Worm (Caenorhabditis elegans) whole organism, dauer: ENCODE results near the gene T05A7.13.
"Not testable (repeated sequence)": the region's sequence is repeated elsewhere in the genome, so short reads cannot be mapped to it uniquely, and the experiment has no call there.

ENCODE experiments used
- unc-62 ChIP-seq: sonication (generic microtip); optimal IDR thresholded peaks from 2 replicates; lab custom pipeline; 2017; ENCODE audit warnings: missing biosample characterization, missing genetic modification reagents, missing genetic modification characterization

The T05A7.13 gene

DNA sequence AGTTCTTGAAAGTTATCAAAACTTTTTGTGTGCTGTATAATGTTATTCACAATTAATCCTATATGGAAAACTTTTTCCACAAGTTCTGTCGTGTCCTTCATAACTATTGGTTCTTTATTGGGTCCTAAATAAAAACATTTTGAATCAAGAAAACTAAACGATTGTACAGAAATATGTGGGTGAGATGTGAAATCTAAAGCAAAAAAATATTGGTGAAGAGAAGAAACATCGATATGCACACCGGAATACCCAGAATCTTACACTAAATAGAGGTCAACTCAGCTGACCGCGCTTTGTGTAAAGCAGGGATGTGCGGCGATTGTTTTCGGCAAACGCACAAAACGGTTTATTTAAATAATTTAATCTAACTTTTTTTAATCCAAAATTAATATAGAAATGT is at the start of gene T05A7.13:
T05A7.13 (minus strand) TSS at position 101 of the 400 bp plus-strand sequence.
- no peak for TF ChIP-seq unc-62 (GFP tag; lab: Kevin White, UChicago)

DNA sequence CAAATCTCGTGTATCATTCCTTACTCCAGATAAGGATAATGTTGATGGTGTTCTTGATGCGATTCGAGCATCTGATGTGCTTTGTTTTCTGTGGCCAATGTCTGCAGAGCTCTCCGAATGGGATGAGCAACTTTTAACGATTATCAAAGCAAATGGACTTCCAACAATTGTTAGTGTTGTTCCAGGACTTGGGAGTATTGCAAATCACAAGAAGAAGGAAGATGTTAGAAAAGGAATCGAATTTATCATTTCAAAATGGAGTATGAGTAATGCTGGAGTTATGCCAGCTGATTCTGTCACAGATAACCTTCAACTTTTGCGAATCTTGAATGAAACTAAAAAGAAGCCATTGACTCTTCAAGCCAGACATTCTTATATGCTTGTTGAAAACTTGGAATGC is 49.6 kb upstream of the T05A7.13 start:
- TF ChIP-seq unc-62 (GFP tag; lab: Kevin White, UChicago), result no peak

DNA sequence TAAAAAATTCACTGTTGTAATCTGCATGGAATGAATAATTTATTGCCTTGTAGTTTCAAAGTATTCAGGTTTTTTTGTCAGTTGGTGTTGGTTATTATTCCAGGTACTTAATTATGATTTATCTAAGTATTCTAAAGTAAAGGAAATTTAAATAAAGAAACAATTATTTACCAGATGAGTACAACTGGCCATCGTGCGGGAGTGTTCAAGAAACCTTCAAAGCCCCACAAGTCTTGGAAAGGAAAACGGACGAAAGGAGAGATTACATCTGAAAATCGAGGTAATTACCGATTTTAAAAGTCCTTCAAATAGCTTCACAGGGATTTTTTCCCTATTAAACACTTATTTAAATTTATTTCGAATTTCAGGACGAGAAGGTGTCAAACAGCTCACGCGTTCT is 48.9 kb upstream of the T05A7.13 start, which contains the start of gene tag-151:
tag-151 (plus strand) TSS at position 158 of the 400 bp plus-strand sequence.
- TF ChIP-seq unc-62 (GFP tag; lab: Kevin White, UChicago), result no peak

ce11 chrII:4706359-4706871 is 45.2 kb upstream of the T05A7.13 start, which contains the start of the genes F10G7.9 and tsn-1:
Gene F10G7.9, minus strand, starts transcription at chrII:4706485.
Gene tsn-1, plus strand, starts transcription at chrII:4706821.
- no peak for TF ChIP-seq unc-62 (GFP tag; lab: Kevin White, UChicago)

ce11 chrII:4703011-4703410 is 41.8 kb upstream of the T05A7.13 start:
- TF ChIP-seq unc-62 (GFP tag; lab: Kevin White, UChicago), result no peak

DNA sequence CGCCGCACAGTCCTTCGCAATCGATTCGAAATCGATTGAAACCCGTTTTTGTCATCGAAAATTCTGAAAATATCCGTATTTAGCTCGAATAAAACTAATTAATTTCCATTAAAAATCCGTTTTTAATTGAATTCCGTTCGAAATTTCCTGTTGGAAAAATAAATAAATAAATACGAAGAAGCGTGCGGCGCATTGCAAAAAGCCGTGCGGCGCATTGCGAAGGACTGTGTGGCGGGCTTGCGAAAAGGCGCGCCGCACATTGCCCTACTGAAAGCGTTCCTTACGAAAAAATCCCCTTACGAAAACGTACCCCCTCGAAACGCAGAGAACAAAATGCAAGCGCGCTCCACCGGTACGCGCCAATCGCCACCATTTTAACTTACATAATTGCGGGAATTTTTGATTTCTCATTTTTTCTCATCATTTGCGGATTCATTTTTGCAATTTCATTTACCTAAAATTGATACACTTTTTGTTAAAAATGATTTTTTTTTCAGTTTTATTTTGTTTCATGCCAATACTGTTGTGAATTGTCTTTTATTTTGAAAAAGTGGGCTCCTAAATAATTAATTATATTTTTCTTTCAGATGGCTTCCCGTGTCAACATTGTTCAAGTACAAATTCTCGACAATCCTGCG is 40.4 kb upstream of the T05A7.13 start, which contains the start of gene unc-85:
unc-85 (plus strand) TSS at position 588 of the 638 bp plus-strand sequence.
- not testable (repeated sequence) for TF ChIP-seq unc-62 (GFP tag; lab: Kevin White, UChicago)

- TF ChIP-seq unc-62 (GFP tag; lab: Kevin White, UChicago), result no peak
Observed at ce11 chrII:4698266-4698771, 37.1 kb upstream of the T05A7.13 start, which contains the start of the genes rpn-5 and scc-1. Gene rpn-5, minus strand, starts transcription at chrII:4698427. Gene scc-1, plus strand, starts transcription at chrII:4698721.

- TF ChIP-seq unc-62 (GFP tag; lab: Kevin White, UChicago), result no peak
Observed at ce11 chrII:4696055-4696454, 34.9 kb upstream of the T05A7.13 start.

DNA sequence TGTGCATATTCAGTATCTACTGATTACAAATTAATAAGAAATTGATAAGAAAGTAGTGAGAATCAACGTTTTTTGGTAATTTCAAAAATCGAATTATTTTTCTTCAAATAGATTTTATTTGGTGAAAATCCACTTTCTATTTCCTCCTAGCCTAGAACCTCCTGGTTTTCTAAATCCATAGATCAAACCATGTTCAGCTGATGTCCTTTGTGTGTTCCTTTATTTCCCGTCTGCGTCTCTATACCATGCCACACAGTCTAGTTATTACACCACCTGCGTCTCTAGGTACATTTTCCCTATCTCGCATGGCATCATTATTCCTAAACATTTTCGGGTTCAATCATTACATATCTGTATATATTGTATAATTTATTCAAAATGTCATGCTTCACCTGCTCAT is 32.0 kb upstream of the T05A7.13 start, which contains the start of gene F10G7.5:
F10G7.5 (plus strand) TSS at position 286 of the 400 bp plus-strand sequence.
- TF ChIP-seq unc-62 (GFP tag; lab: Kevin White, UChicago), result no peak

ce11 chrII:4689477-4689876 is 28.3 kb upstream of the T05A7.13 start, which contains the start of gene F10G7.12:
Gene F10G7.12, plus strand, starts transcription at chrII:4689777.
- TF ChIP-seq unc-62 (GFP tag; lab: Kevin White, UChicago), result no peak

- TF ChIP-seq unc-62 (GFP tag; lab: Kevin White, UChicago), result no peak
Observed at ce11 chrII:4686941-4687340, 25.8 kb upstream of the T05A7.13 start, which contains the start of gene sre-39. Gene sre-39, plus strand, starts transcription at chrII:4687241.

- no peak for TF ChIP-seq unc-62 (GFP tag; lab: Kevin White, UChicago)
Observed at ce11 chrII:4684852-4685251, 23.7 kb upstream of the T05A7.13 start.

DNA sequence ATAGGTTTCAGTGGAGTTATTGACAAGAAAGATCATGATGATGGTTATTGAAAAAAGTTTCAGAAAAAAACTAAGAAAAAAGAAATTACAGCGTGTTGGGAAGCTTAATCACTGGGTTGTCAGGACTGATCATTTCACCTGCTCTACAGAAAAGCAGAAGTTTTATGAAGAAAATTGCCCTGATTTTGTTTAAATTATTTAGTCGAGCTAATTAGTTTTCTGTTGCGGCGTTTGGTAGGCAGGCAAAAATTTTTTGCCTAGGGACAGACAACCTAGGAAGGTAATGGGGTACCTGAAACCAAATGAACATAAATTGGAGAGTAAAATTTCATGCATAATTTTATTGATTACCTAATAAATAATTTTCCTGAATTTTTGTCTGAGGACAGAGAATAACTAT is 22.5 kb upstream of the T05A7.13 start, which contains the start of gene sre-40:
sre-40 (minus strand) TSS at position 101 of the 400 bp plus-strand sequence.
- TF ChIP-seq unc-62 (GFP tag; lab: Kevin White, UChicago), result no peak

DNA sequence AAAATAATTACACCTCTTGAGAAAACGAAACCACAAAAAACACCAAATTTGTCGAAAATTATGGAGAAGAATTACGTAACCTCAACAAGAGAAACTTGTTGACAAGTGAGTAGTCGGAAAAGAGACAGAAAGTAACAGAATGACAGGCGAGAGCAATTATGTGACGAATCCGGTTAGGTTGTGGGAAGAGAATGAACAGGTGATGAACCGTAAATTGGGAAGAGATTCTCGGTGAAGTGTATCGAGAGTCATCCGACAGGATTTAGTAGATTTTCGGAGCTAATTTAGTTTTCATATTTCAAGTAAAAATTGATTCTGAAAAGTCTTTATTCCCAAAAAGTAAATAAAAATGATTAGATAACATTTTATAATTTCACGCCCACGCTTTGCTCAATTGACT is 20.2 kb upstream of the T05A7.13 start, which contains the start of gene T05A7.7:
T05A7.7 (minus strand) TSS at position 101 of the 400 bp plus-strand sequence.
- no peak for TF ChIP-seq unc-62 (GFP tag; lab: Kevin White, UChicago)

- TF ChIP-seq unc-62 (GFP tag; lab: Kevin White, UChicago), result no peak
Observed at ce11 chrII:4677916-4678315, 16.7 kb upstream of the T05A7.13 start, which contains the start of gene T05A7.1. Gene T05A7.1, plus strand, starts transcription at chrII:4678216.

DNA sequence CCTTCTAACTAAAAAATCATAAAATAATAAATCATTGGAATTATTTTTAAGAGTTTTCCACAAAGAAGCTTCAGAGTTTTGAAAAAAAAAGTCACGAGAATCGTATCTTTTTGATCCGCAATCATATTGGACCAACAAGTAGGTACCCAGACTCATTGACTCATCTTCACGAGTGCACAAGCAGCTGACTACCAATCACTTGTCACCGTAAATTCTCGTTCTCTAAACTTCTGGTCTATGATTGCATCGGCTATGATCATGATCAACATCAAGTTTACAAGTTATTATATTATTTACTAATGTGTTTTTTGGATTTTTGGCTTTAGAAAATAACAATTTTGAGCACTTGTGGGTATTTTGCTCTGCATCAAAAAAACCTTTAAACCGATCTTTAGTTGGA is 15.1 kb upstream of the T05A7.13 start:
- no peak for TF ChIP-seq unc-62 (GFP tag; lab: Kevin White, UChicago)
